Worm (Caenorhabditis elegans) whole organism, early embryonic: Measurements from ENCODE around the gene T07D3.4.

Experiments used
- aly-1 ChIP-seq: sonication (generic microtip); optimal IDR thresholded peaks from 2 replicates; lab custom pipeline; 2016; ENCODE audit warnings: missing genetic modification characterization, missing compliant biosample characterization
- flt-1 ChIP-seq: fragments of 200-800 bp; sonication (Bioruptor generic); IDR thresholded peaks from 2 replicates; pipeline ENCODE4 v1.3.6; 2022; ENCODE audit warnings: missing genetic modification characterization, missing compliant biosample characterization

- TF ChIP-seq aly-1 (tag; lab: Kevin White, UChicago) = no peak
- TF ChIP-seq flt-1 (GFP tag; lab: Robert Waterston, UW) = no peak
Observed at ce11 chrII:840131-840530, 48.0 kb upstream of the T07D3.4 start, which contains the start of gene clc-33.
